Worm (Caenorhabditis elegans): ENCODE data around the gene lin-18.

lin-18 gene

DNA sequence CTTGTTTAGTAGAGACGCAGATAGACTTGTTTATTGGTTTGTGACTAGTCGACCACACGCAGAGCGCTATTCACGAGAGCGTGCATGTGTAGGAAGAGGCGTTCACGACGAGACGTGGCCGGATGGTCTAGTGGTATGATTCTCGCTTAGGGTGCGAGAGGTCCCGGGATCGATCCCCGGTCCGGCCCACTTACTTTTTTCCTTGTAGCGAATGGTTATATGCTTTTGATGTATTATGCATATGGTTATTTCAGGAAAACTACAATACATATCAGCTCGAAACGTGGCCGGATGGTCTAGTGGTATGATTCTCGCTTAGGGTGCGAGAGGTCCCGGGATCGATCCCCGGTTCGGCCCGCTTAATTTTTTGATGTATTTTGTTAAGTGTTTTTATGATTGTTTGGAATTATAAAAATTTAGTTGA lies 11.6 kb downstream of the lin-18 start:
- TF ChIP-seq rbr-2 (tag; optimal IDR thresholded peaks at IDR 0.05), result peak; percentile 83
- TF ChIP-seq ztf-11 (tag; optimal IDR thresholded peaks at IDR 0.05), result no peak
- TF ChIP-seq R02D3.7 (tag; optimal IDR thresholded peaks at IDR 0.05), result no peak
- TF ChIP-seq lsy-2 (tag; optimal IDR thresholded peaks at IDR 0.05), result peak; percentile 34 to 67
- peak; percentile 66 for TF ChIP-seq set-16 (GFP tag; IDR thresholded peaks at IDR 0.05)
- peak; percentile 69 for TF ChIP-seq sdz-12 (GFP tag; optimal IDR thresholded peaks at IDR 0.05)
- no peak for TF ChIP-seq fos-1 (tag; optimal IDR thresholded peaks at IDR 0.05)
- peak; percentile 80 for TF ChIP-seq nhr-41 (GFP tag; IDR thresholded peaks at IDR 0.05)
- TF ChIP-seq daf-12 (tag; optimal IDR thresholded peaks at IDR 0.05), result no peak
- TF ChIP-seq Y48G9A.11 (GFP tag; IDR thresholded peaks at IDR 0.05), result peak; percentile 83
- TF ChIP-seq lin-29 (GFP tag; IDR thresholded peaks at IDR 0.05), result peak; percentile 66; the same call in 1 of the 2 replicates
- peak; percentile 64 for TF ChIP-seq gei-8 (GFP tag; optimal IDR thresholded peaks at IDR 0.05)
- TF ChIP-seq ZK337.2 (GFP tag; IDR thresholded peaks at IDR 0.05), result peak; percentile 77
- no peak for TF ChIP-seq lin-39 (tag; optimal IDR thresholded peaks at IDR 0.05)
- TF ChIP-seq ztf-7 (tag; optimal IDR thresholded peaks at IDR 0.05), result peak; percentile 14
- peak; percentile 66 for TF ChIP-seq nhr-48 (tag; optimal IDR thresholded peaks at IDR 0.05)
- no peak for TF ChIP-seq ceh-82 (tag; optimal IDR thresholded peaks at IDR 0.05)
- peak; percentile 46 for TF ChIP-seq nhr-25 (tag; optimal IDR thresholded peaks at IDR 0.05; ENCODE audit: borderline replicate concordance, insufficient read depth)
- peak; percentile 48 for TF ChIP-seq nhr-28 (tag; optimal IDR thresholded peaks at IDR 0.05)
- no peak for TF ChIP-seq nhr-10 (tag; optimal IDR thresholded peaks at IDR 0.05)
- peak; percentile 44; the same call in 1 of the 2 replicates for TF ChIP-seq ceh-44 (GFP tag; IDR thresholded peaks at IDR 0.05)
- TF ChIP-seq nhr-42 (GFP tag; IDR thresholded peaks at IDR 0.05), result peak; percentile 88
- TF ChIP-seq Y5F2A.4 (GFP tag; optimal IDR thresholded peaks at IDR 0.05), result peak; percentile 59
- TF ChIP-seq F44E2.7 (GFP tag; IDR thresholded peaks at IDR 0.05), result peak; percentile 88; the same call in 1 of the 2 replicates
- peak; percentile 66; the same call in 1 of the 2 replicates for TF ChIP-seq php-3 (GFP tag; IDR thresholded peaks at IDR 0.05)
- 0 out of 2 replicates have a peak, but pooled peaks have one; percentile 74 for TF ChIP-seq Y75B8A.6 (GFP tag; IDR thresholded peaks at IDR 0.05)
- peak; percentile 76 for TF ChIP-seq dve-1 (tag; optimal IDR thresholded peaks at IDR 0.05; ENCODE audit: insufficient read depth)
- TF ChIP-seq dmd-6 (GFP tag; IDR thresholded peaks at IDR 0.05), result peak; percentile 75
- TF ChIP-seq dmd-8 (GFP tag; IDR thresholded peaks at IDR 0.05), result peak; percentile 84
- TF ChIP-seq Y105C5A.15 (GFP tag; IDR thresholded peaks at IDR 0.05), result peak; percentile 45; the same call in 1 of the 2 replicates
- peak; percentile 80 for TF ChIP-seq lim-7 (GFP tag; IDR thresholded peaks at IDR 0.05)
- peak; percentile 85 for TF ChIP-seq D1046.2 (GFP tag; IDR thresholded peaks at IDR 0.05)
- peak in 1 of 2 experiments; percentile 78 for TF ChIP-seq mdl-1 (tag; optimal IDR thresholded peaks at IDR 0.05)
- peak; percentile 9 for TF ChIP-seq zip-2 (tag; optimal IDR thresholded peaks at IDR 0.05)
- TF ChIP-seq nhr-76 (tag; optimal IDR thresholded peaks at IDR 0.05), result no peak
- TF ChIP-seq T20F7.1 (GFP tag; optimal IDR thresholded peaks at IDR 0.05), result peak; percentile 15
- no peak for TF ChIP-seq tag-97 (GFP tag; IDR thresholded peaks at IDR 0.05)
- peak; percentile 76 for TF ChIP-seq hlh-11 (tag; optimal IDR thresholded peaks at IDR 0.05)
- TF ChIP-seq mxl-2 (GFP tag; conservative IDR thresholded peaks at IDR 0.05), result peak; percentile 87
- peak; percentile 67 for TF ChIP-seq madf-9 (GFP tag; conservative IDR thresholded peaks at IDR 0.05)
- TF ChIP-seq nhr-237 (tag; optimal IDR thresholded peaks at IDR 0.05), result no peak
- TF ChIP-seq daf-19 (GFP tag; conservative IDR thresholded peaks at IDR 0.05), result no peak
- TF ChIP-seq aly-2 (tag; optimal IDR thresholded peaks at IDR 0.05), result no peak
- TF ChIP-seq tra-1 (GFP tag; IDR thresholded peaks at IDR 0.05), result peak; percentile 94
- peak; percentile 39; the same call in 1 of the 2 replicates for TF ChIP-seq lin-1 (GFP tag; IDR thresholded peaks at IDR 0.05)
- TF ChIP-seq unc-130 (GFP tag; optimal IDR thresholded peaks at IDR 0.05), result peak; percentile 62
- peak; percentile 87 for TF ChIP-seq arid-1 (GFP tag; conservative IDR thresholded peaks at IDR 0.05)
- peak; percentile 10 for TF ChIP-seq lir-3 (tag; optimal IDR thresholded peaks at IDR 0.05)
- TF ChIP-seq mdt-29 (GFP tag; IDR thresholded peaks at IDR 0.05), result peak; percentile 78
- TF ChIP-seq nhr-6 (tag; optimal IDR thresholded peaks at IDR 0.05), result peak; percentile 63
- TF ChIP-seq hmg-1.1 (GFP tag; IDR thresholded peaks at IDR 0.05), result peak; percentile 94
